Worm (Caenorhabditis elegans) whole organism, L2 larva: ENCODE results near the gene clec-164.

ENCODE experiments used
- F13H6.1 ChIP-seq: sonication (generic microtip); optimal IDR thresholded peaks from 2 replicates; lab custom pipeline; 2016; ENCODE audit warnings: missing genetic modification characterization, missing compliant biosample characterization
- R02D3.7 ChIP-seq: fragments of 150-350 bp; optimal IDR thresholded peaks from 2 replicates; lab custom pipeline; 2014; ENCODE audit warnings: missing biosample characterization, missing genetic modification characterization
- Y55F3AM.14 ChIP-seq: fragments of 200-800 bp; sonication (Bioruptor generic); optimal IDR thresholded peaks from 2 replicates; lab custom pipeline; 2018; ENCODE audit warnings: mild to moderate bottlenecking, missing genetic modification characterization, missing compliant biosample characterization
- aly-2 ChIP-seq: fragments of 150-350 bp; optimal IDR thresholded peaks from 2 replicates; lab custom pipeline; 2014; ENCODE audit warnings: missing biosample characterization, missing genetic modification characterization
- ama-1 ChIP-seq: fragments of 150-350 bp; optimal IDR thresholded peaks from 2 replicates; lab custom pipeline; 2018; ENCODE audit warnings: inconsistent platforms
- blmp-1 ChIP-seq: sonication (generic microtip); optimal IDR thresholded peaks from 2 replicates; lab custom pipeline; 2017; ENCODE audit warnings: missing genetic modification characterization, mild to moderate bottlenecking, missing compliant biosample characterization, antibody characterized with exemption, moderate library complexity; ENCODE audit not compliant: insufficient read depth
- ceh-16 ChIP-seq: fragments of 150-350 bp; optimal IDR thresholded peaks from 2 replicates; lab custom pipeline; 2014; ENCODE audit warnings: missing biosample characterization, missing genetic modification characterization
- ceh-82 ChIP-seq: fragments of 150-350 bp; optimal IDR thresholded peaks from 2 replicates; lab custom pipeline; 2014; ENCODE audit warnings: missing biosample characterization, missing genetic modification characterization
- crh-2 ChIP-seq: sonication (generic microtip); optimal IDR thresholded peaks from 2 replicates; lab custom pipeline; 2017; ENCODE audit warnings: missing biosample characterization, missing genetic modification characterization
- dmd-4 ChIP-seq: sonication (generic microtip); optimal IDR thresholded peaks from 2 replicates; lab custom pipeline; 2017; ENCODE audit warnings: missing biosample characterization, missing genetic modification characterization
- egl-27 ChIP-seq: sonication (generic microtip); optimal IDR thresholded peaks from 3 replicates; lab custom pipeline; 2017; ENCODE audit warnings: missing biosample characterization, missing genetic modification reagents, missing genetic modification characterization
- fos-1 ChIP-seq: fragments of 150-350 bp; optimal IDR thresholded peaks from 2 replicates; lab custom pipeline; 2014; ENCODE audit warnings: missing biosample characterization, missing genetic modification characterization
- gmeb-1 ChIP-seq: fragments of 150-350 bp; optimal IDR thresholded peaks from 2 replicates; lab custom pipeline; 2014; ENCODE audit warnings: missing biosample characterization, missing genetic modification characterization
- lin-11 ChIP-seq: fragments of 150-350 bp; sonication (generic microtip); optimal IDR thresholded peaks from 2 replicates; lab custom pipeline; 2014; ENCODE audit warnings: missing biosample characterization, missing genetic modification characterization, inconsistent platforms, mixed read lengths
- lsy-2 ChIP-seq, 2 experiments: fragments of 150-350 bp in 1 of 2; sonication (generic microtip) in 1 of 2; optimal IDR thresholded peaks; 2 replicates each; lab custom pipeline; 2014 to 2017; ENCODE audit warnings: missing biosample characterization in 2 of 2, missing genetic modification characterization in 2 of 2
- mab-5 ChIP-seq: fragments of 150-350 bp; optimal IDR thresholded peaks from 2 replicates; lab custom pipeline; 2014; ENCODE audit warnings: missing biosample characterization, missing genetic modification characterization
- mbf-1 ChIP-seq: sonication (generic microtip); optimal IDR thresholded peaks from 2 replicates; lab custom pipeline; 2017; ENCODE audit warnings: missing biosample characterization, missing genetic modification characterization
- mdl-1 ChIP-seq, 2 experiments: fragments of 150-350 bp in 1 of 2; sonication (generic microtip) in 1 of 2; optimal IDR thresholded peaks; 2 replicates each; lab custom pipeline; 2017; ENCODE audit warnings: missing biosample characterization in 2 of 2, missing genetic modification characterization in 2 of 2
- nhr-10 ChIP-seq: sonication (generic microtip); optimal IDR thresholded peaks from 2 replicates; lab custom pipeline; 2017; ENCODE audit warnings: missing biosample characterization, missing genetic modification characterization
- nhr-11 ChIP-seq: fragments of 150-350 bp; optimal IDR thresholded peaks from 2 replicates; lab custom pipeline; 2014; ENCODE audit warnings: missing biosample characterization, missing genetic modification characterization
- nhr-12 ChIP-seq: fragments of 150-350 bp; optimal IDR thresholded peaks from 2 replicates; lab custom pipeline; 2014; ENCODE audit warnings: missing biosample characterization, missing genetic modification characterization
- nhr-129 ChIP-seq: fragments of 150-350 bp; optimal IDR thresholded peaks from 2 replicates; lab custom pipeline; 2014; ENCODE audit warnings: missing biosample characterization, missing genetic modification characterization
- nhr-21 ChIP-seq: fragments of 150-350 bp; optimal IDR thresholded peaks from 2 replicates; lab custom pipeline; 2014; ENCODE audit warnings: missing biosample characterization, missing genetic modification characterization
- nhr-23 ChIP-seq: fragments of 150-350 bp; optimal IDR thresholded peaks from 2 replicates; lab custom pipeline; 2014; ENCODE audit warnings: missing biosample characterization, missing genetic modification reagents, missing genetic modification characterization
- nhr-25 ChIP-seq: fragments of 150-350 bp; sonication (generic microtip); optimal IDR thresholded peaks from 3 replicates; lab custom pipeline; 2014; ENCODE audit warnings: missing biosample characterization, missing genetic modification characterization
- nhr-77 ChIP-seq: fragments of 150-350 bp; optimal IDR thresholded peaks from 2 replicates; lab custom pipeline; 2014; ENCODE audit warnings: missing biosample characterization, missing genetic modification characterization
- peb-1 ChIP-seq: fragments of 150-350 bp; optimal IDR thresholded peaks from 2 replicates; lab custom pipeline; 2014; ENCODE audit warnings: missing biosample characterization, missing genetic modification characterization
- sem-4 ChIP-seq: fragments of 150-350 bp; optimal IDR thresholded peaks from 2 replicates; lab custom pipeline; 2014; ENCODE audit warnings: missing biosample characterization, missing genetic modification reagents, missing genetic modification characterization
- sma-3 ChIP-seq: sonication (generic microtip); optimal IDR thresholded peaks from 2 replicates; lab custom pipeline; 2016; ENCODE audit warnings: missing genetic modification reagents, missing genetic modification characterization, missing compliant biosample characterization
- snpc-4 ChIP-seq: fragments of 150-350 bp; optimal IDR thresholded peaks from 2 replicates; lab custom pipeline; 2014; ENCODE audit warnings: missing biosample characterization, missing genetic modification characterization
- unc-55 ChIP-seq: fragments of 150-350 bp; sonication (generic microtip); optimal IDR thresholded peaks from 3 replicates; lab custom pipeline; 2014; ENCODE audit warnings: missing biosample characterization, missing genetic modification reagents, missing genetic modification characterization
- unc-62 ChIP-seq: fragments of 150-350 bp; optimal IDR thresholded peaks from 2 replicates; lab custom pipeline; 2014; ENCODE audit warnings: missing biosample characterization, missing genetic modification reagents, missing genetic modification characterization
- zag-1 ChIP-seq: fragments of 150-350 bp; optimal IDR thresholded peaks from 2 replicates; lab custom pipeline; 2014; ENCODE audit warnings: missing biosample characterization, missing genetic modification characterization
- ztf-11 ChIP-seq: sonication (generic microtip); optimal IDR thresholded peaks from 2 replicates; lab custom pipeline; 2017; ENCODE audit warnings: missing biosample characterization, missing genetic modification characterization
- ztf-4 ChIP-seq: fragments of 150-350 bp; optimal IDR thresholded peaks from 2 replicates; lab custom pipeline; 2014; ENCODE audit warnings: missing biosample characterization, missing genetic modification characterization

The clec-164 gene

ce11 chrIV:715433-715832, 990 bp upstream of the clec-164 start:
- TF ChIP-seq unc-62 (GFP tag; lab: Kevin White, UChicago) (no peak), mdl-1 (tag; optimal IDR thresholded peaks at IDR 0.05; lab: Kevin White, UChicago) (no peak), nhr-129 (tag; lab: Kevin White, UChicago) (no peak), snpc-4 (tag; lab: Kevin White, UChicago) (no peak), peb-1 (tag; lab: Kevin White, UChicago) (no peak), egl-27 (tag; lab: Kevin White, UChicago) (no peak), mab-5 (tag; lab: Kevin White, UChicago) (no peak), ztf-4 (tag; lab: Kevin White, UChicago) (no peak), lsy-2 (tag; optimal IDR thresholded peaks at IDR 0.05; lab: Kevin White, UChicago) (no peak), sma-3 (GFP tag; lab: Kevin White, UChicago) (no peak), mbf-1 (no peak), nhr-11 (tag; lab: Kevin White, UChicago) (no peak), Y55F3AM.14 (GFP tag; lab: Kevin White, UChicago) (no peak), nhr-77 (tag; lab: Kevin White, UChicago) (no peak), ceh-82 (no peak), fos-1 (no peak), nhr-21 (tag; lab: Kevin White, UChicago) (no peak), gmeb-1 (no peak)

DNA sequence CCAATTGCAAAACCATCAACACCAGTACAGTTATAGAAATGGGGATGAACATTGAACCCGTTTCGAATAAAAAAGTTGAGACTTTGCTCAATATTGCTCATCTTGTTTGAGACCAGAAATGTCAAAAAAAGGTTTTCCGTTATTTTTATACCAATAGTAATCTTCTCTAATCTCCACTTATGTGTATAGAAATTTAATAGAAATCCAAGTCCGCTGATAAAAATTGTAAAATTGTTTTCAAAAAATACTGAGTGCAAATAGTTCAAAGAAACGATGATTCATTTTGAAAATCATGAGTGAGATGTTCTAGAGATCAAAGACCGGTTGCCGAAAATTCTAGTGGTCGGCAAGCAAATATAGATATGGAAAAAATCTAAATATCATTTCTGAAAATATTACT, 2.9 kb downstream of the clec-164 start, which contains the start of gene Y55F3C.10:
TSS of gene Y55F3C.10 (minus strand) at position 101 of the 400 bp plus-strand sequence.
- TF ChIP-seq aly-2 (tag; lab: Kevin White, UChicago) = no peak
- no peak for TF ChIP-seq lsy-2 (tag; optimal IDR thresholded peaks at IDR 0.05; lab: Kevin White, UChicago)
- TF ChIP-seq mbf-1 = no peak
- TF ChIP-seq F13H6.1 (tag; lab: Kevin White, UChicago) = no peak
- TF ChIP-seq sma-3 (GFP tag; lab: Kevin White, UChicago) = no peak
- no peak for TF ChIP-seq nhr-10 (tag; lab: Kevin White, UChicago)
- TF ChIP-seq nhr-23 = no peak
- TF ChIP-seq mab-5 (tag; lab: Kevin White, UChicago) = no peak
- TF ChIP-seq nhr-11 (tag; lab: Kevin White, UChicago) = no peak
- no peak for TF ChIP-seq zag-1 (tag; lab: Kevin White, UChicago)
- no peak for TF ChIP-seq peb-1 (tag; lab: Kevin White, UChicago)
- TF ChIP-seq sem-4 (tag; lab: Kevin White, UChicago) = no peak
- TF ChIP-seq crh-2 (tag; lab: Kevin White, UChicago) = no peak
- no peak for TF ChIP-seq dmd-4 (tag; lab: Kevin White, UChicago)

- no peak for TF ChIP-seq lin-11 (tag; lab: Kevin White, UChicago)
- TF ChIP-seq mdl-1 (tag; optimal IDR thresholded peaks at IDR 0.05; lab: Kevin White, UChicago) = no peak
- no peak for TF ChIP-seq dmd-4 (tag; lab: Kevin White, UChicago)
- TF ChIP-seq lsy-2 (tag; optimal IDR thresholded peaks at IDR 0.05; lab: Kevin White, UChicago) = no peak
- TF ChIP-seq fos-1 = no peak
- TF ChIP-seq R02D3.7 (tag; lab: Kevin White, UChicago) = no peak
- TF ChIP-seq nhr-12 (tag; lab: Kevin White, UChicago) = no peak
- TF ChIP-seq nhr-23 = no peak
- no peak for TF ChIP-seq mbf-1
- no peak for TF ChIP-seq Y55F3AM.14 (GFP tag; lab: Kevin White, UChicago)
- no peak for TF ChIP-seq blmp-1 (tag; lab: Kevin White, UChicago)
- TF ChIP-seq sma-3 (GFP tag; lab: Kevin White, UChicago) = no peak
- no peak for TF ChIP-seq nhr-25 (tag; lab: Kevin White, UChicago)
- TF ChIP-seq unc-55 (GFP tag; lab: Kevin White, UChicago) = no peak
- TF ChIP-seq, all 48 proteins: peak for 0
Measured at ce11 chrIV:728095-728494, 11.7 kb downstream of the clec-164 start, which contains the start of gene Y55F3C.9. Y55F3C.9 (minus strand) TSS chrIV:728195.

DNA sequence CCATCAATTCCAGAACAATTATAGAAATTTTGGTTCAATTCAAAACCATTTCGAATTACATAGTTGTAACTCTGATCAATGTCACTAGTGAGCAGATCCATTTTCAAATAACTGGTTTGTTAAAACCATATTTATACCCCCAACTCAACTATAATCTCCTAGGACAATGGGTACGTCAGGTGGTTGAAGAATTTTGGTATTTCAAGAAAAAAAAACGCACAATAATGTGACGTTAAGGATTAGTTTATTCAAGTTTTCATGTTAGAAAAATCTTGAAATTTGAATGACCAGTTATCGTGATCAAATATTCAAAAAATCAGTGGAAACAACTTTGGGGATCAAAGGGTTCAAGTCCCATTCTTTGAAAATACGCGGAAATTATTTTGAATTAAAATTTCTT, 14.5 kb downstream of the clec-164 start, which contains the start of gene srt-24:
TSS of gene srt-24 (minus strand) at position 101 of the 400 bp plus-strand sequence.
- TF ChIP-seq ama-1 (lab: Kevin White, UChicago) = no peak
- TF ChIP-seq ceh-16 (tag; lab: Kevin White, UChicago) = no peak
- TF ChIP-seq mdl-1 (tag; optimal IDR thresholded peaks at IDR 0.05; lab: Kevin White, UChicago) = no peak
- TF ChIP-seq, all 48 proteins: peak for 0

DNA sequence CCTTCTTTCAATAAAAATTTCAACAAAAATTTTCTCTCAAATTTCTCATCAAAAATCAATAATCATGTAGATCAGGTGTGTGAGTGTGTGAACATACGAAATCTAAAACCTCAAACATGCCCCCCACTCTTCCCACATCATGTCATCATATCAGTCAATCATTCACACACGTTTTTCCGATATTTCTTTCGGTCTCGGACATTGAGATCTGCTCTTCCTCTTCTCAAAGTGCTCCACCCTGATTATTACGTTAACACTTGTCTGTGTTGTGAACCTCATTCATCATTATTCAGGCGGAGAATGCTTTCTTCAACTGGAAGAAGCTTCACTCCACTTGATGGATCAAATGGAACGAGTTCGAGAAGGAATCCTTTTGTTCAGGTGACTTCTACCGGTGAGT, 20.0 kb downstream of the clec-164 start, which contains the start of gene kvs-5:
TSS of gene kvs-5 (plus strand) at position 301 of the 400 bp plus-strand sequence.
- TF ChIP-seq nhr-12 (tag; lab: Kevin White, UChicago) = no peak
- TF ChIP-seq sem-4 (tag; lab: Kevin White, UChicago) = no peak
- no peak for TF ChIP-seq ztf-11 (tag; lab: Kevin White, UChicago)
- no peak for TF ChIP-seq dmd-4 (tag; lab: Kevin White, UChicago)
- TF ChIP-seq, all 48 proteins: peak for 0
